Fruit fly (Drosophila melanogaster) whole organism: ENCODE results near the gene Acp63F.

Experiments
- CG8478 ChIP-seq: fragments of >200 bp; optimal IDR thresholded peaks from 2 replicates; lab custom pipeline; 2018; ENCODE audit warnings: inconsistent platforms
- Dll ChIP-seq: fragments of >200 bp; optimal IDR thresholded peaks from 2 replicates; lab custom pipeline; 2017
- EcR ChIP-seq, 2 experiments: fragments of >200 bp; optimal IDR thresholded peaks; 2 replicates each; lab custom pipeline; 2017; ENCODE audit warnings: missing biosample characterization in 2 of 2, missing genetic modification characterization in 2 of 2, missing genetic modification reagents in 2 of 2
- psq ChIP-seq: fragments of >200 bp; optimal IDR thresholded peaks from 2 replicates; lab custom pipeline; 2017
- usp ChIP-seq: fragments of >200 bp; optimal IDR thresholded peaks from 2 replicates; lab custom pipeline; 2017; ENCODE audit warnings: missing biosample characterization, missing genetic modification characterization, mixed read lengths

DNA sequence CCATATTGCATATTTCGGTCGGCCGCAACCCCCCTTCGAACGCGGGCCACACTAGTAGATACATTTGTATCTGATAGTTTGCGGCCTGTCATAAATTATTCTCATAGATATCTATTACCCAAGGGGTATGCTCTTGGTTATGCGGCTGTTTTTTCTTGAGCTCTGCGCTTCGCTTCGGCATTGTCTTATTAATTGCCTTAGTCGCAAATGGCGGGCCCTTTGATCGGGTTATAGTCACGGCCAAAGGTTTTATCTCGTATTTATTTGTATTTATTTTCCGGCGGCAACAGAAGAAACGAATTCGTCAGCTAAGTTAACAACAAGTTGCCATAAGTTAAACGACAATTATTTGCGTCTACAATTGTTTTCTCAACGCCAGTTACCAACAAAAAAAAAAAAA is 39.9 kb upstream of the Acp63F start:
- TF ChIP-seq EcR (GFP tag; optimal IDR thresholded peaks at IDR 0.05; lab: Kevin White, UChicago) (no peak), CG8478 (lab: Kevin White, UChicago) (no peak), Dll (lab: Kevin White, UChicago) (no peak), psq (lab: Kevin White, UChicago) (no peak), usp (GFP tag; lab: Kevin White, UChicago) (no peak)
